Fruit fly (Drosophila melanogaster): Measurements from ENCODE around the gene Megf8.

dm6 chr2L:7993984-7994854 is 49.1 kb upstream of the Megf8 start, which contains the start of gene pes:
- TF ChIP-seq Dll (optimal IDR thresholded peaks at IDR 0.05) (no peak), usp (GFP tag; optimal IDR thresholded peaks at IDR 0.05) (no peak), psq (optimal IDR thresholded peaks at IDR 0.05) (no peak)

Data from whole organism.